Worm (Caenorhabditis elegans): Measurements from ENCODE around the gene cyp-25A4.

ce11 chrIII:3901542-3901941 is 49.7 kb upstream of the cyp-25A4 start, which contains the start of gene tir-1:
- TF ChIP-seq W03F9.2 (tag; optimal IDR thresholded peaks at IDR 0.05) (no peak), dao-5 (tag; optimal IDR thresholded peaks at IDR 0.05) (no peak)
